Fruit fly (Drosophila melanogaster) whole organism, adult: ENCODE data around the gene Papss.

Source experiments
- CG11617 ChIP-seq: fragments of 200-800 bp; sonication (Bioruptor generic); optimal IDR thresholded peaks from 2 replicates; lab custom pipeline; 2017; ENCODE audit warnings: mild to moderate bottlenecking, missing biosample characterization, missing genetic modification reagents, missing genetic modification characterization
- CG12768 ChIP-seq: fragments of 200-800 bp; sonication (Bioruptor generic); optimal IDR thresholded peaks from 2 replicates; lab custom pipeline; 2017; ENCODE audit warnings: missing biosample characterization, missing genetic modification characterization, mild to moderate bottlenecking, moderate library complexity, missing genetic modification reagents
- CG14711 ChIP-seq: fragments of 200-800 bp; sonication (Bioruptor generic); optimal IDR thresholded peaks from 2 replicates; lab custom pipeline; 2018; ENCODE audit warnings: missing biosample characterization, mild to moderate bottlenecking, missing genetic modification characterization, moderate library complexity
- CG1620 ChIP-seq: fragments of 200-800 bp; sonication (Bioruptor generic); optimal IDR thresholded peaks from 2 replicates; lab custom pipeline; 2016; ENCODE audit warnings: missing biosample characterization, missing genetic modification characterization
- CG33017 ChIP-seq: fragments of 200-800 bp; sonication (Bioruptor generic); optimal IDR thresholded peaks from 2 replicates; lab custom pipeline; 2018; ENCODE audit warnings: missing biosample characterization, mild to moderate bottlenecking, missing genetic modification characterization, moderate library complexity
- CG5204 ChIP-seq: fragments of 200-800 bp; sonication (Bioruptor generic); optimal IDR thresholded peaks from 2 replicates; lab custom pipeline; 2016; ENCODE audit warnings: missing biosample characterization, missing genetic modification characterization
- CG7045 ChIP-seq: fragments of 200-800 bp; sonication (Bioruptor generic); optimal IDR thresholded peaks from 2 replicates; lab custom pipeline; 2017; ENCODE audit warnings: missing biosample characterization, mild to moderate bottlenecking, missing genetic modification characterization
- CG7101 ChIP-seq: fragments of 200-800 bp; sonication (Bioruptor generic); optimal IDR thresholded peaks from 2 replicates; lab custom pipeline; 2018; ENCODE audit warnings: missing biosample characterization, mild to moderate bottlenecking, missing genetic modification characterization, moderate library complexity
- Clk ChIP-seq: fragments of 200-800 bp; sonication (Bioruptor generic); optimal IDR thresholded peaks from 2 replicates; lab custom pipeline; 2017; ENCODE audit warnings: missing biosample characterization, missing genetic modification characterization
- Crg-1 ChIP-seq: fragments of 200-800 bp; sonication (Bioruptor generic); optimal IDR thresholded peaks from 2 replicates; lab custom pipeline; 2016; ENCODE audit warnings: missing biosample characterization, missing genetic modification characterization
- Hr96 ChIP-seq: fragments of 200-800 bp; sonication (Bioruptor generic); optimal IDR thresholded peaks from 2 replicates; lab custom pipeline; 2016; ENCODE audit warnings: missing biosample characterization, missing genetic modification characterization
- Mnt ChIP-seq: fragments of 200-800 bp; sonication (Bioruptor generic); optimal IDR thresholded peaks from 2 replicates; lab custom pipeline; 2016; ENCODE audit warnings: missing biosample characterization, mild to moderate bottlenecking, missing genetic modification characterization
- bab1 ChIP-seq: fragments of 200-800 bp; sonication (Bioruptor generic); optimal IDR thresholded peaks from 3 replicates; lab custom pipeline; 2019; ENCODE audit warnings: missing biosample characterization, mild to moderate bottlenecking, missing genetic modification characterization, moderate library complexity
- cic ChIP-seq: fragments of 200-800 bp; sonication (Bioruptor generic); optimal IDR thresholded peaks from 2 replicates; lab custom pipeline; 2017; ENCODE audit warnings: missing biosample characterization, mild to moderate bottlenecking, missing genetic modification characterization, moderate library complexity
- cnc ChIP-seq, 2 experiments: fragments of >200 bp; optimal IDR thresholded peaks; 2 replicates each; lab custom pipeline; 2017
- kay ChIP-seq: fragments of 200-800 bp; sonication (Bioruptor generic); peaks from one replicate; lab custom pipeline; 2016; ENCODE audit warnings: missing biosample characterization, missing genetic modification characterization, borderline replicate concordance
- ovo ChIP-seq: fragments of 200-800 bp; sonication (Bioruptor generic); optimal IDR thresholded peaks from 2 replicates; lab custom pipeline; 2016; ENCODE audit warnings: missing biosample characterization, missing genetic modification characterization
- pad ChIP-seq: fragments of 200-800 bp; sonication (Bioruptor generic); optimal IDR thresholded peaks from 3 replicates; lab custom pipeline; 2017; ENCODE audit warnings: missing biosample characterization, missing genetic modification characterization, mild to moderate bottlenecking, moderate library complexity, missing genetic modification reagents
- tj ChIP-seq: fragments of 200-800 bp; sonication (Bioruptor generic); optimal IDR thresholded peaks from 3 replicates; lab custom pipeline; 2017; ENCODE audit warnings: missing biosample characterization, mild to moderate bottlenecking, missing genetic modification characterization, moderate library complexity
- toe ChIP-seq: fragments of 200-800 bp; sonication (Bioruptor generic); optimal IDR thresholded peaks from 2 replicates; lab custom pipeline; 2016; ENCODE audit warnings: missing biosample characterization, missing genetic modification characterization

The Papss gene

dm6 chr3L:19845047-19845906 is at the start of gene Papss:
TSS of gene Papss (plus strand) at chr3L:19845293.
- TF ChIP-seq cic (GFP tag; lab: Kevin White, UChicago) (no peak), CG7101 (tag; lab: Kevin White, UChicago) (peak; percentile 32), CG14711 (tag; lab: Kevin White, UChicago) (peak; percentile 37), bab1 (GFP tag; lab: Kevin White, UChicago) (peak; percentile 66), Hr96 (GFP tag; lab: Kevin White, UChicago) (no peak), CG5204 (GFP tag; lab: Kevin White, UChicago) (no peak), CG11617 (peak; percentile 26), CG7045 (no peak), Mnt (GFP tag; lab: Kevin White, UChicago) (peak; percentile 53), tj (GFP tag; lab: Kevin White, UChicago) (no peak), toe (no peak), Clk (GFP tag; lab: Kevin White, UChicago) (no peak), CG33017 (tag; lab: Kevin White, UChicago) (peak; percentile 19)

DNA sequence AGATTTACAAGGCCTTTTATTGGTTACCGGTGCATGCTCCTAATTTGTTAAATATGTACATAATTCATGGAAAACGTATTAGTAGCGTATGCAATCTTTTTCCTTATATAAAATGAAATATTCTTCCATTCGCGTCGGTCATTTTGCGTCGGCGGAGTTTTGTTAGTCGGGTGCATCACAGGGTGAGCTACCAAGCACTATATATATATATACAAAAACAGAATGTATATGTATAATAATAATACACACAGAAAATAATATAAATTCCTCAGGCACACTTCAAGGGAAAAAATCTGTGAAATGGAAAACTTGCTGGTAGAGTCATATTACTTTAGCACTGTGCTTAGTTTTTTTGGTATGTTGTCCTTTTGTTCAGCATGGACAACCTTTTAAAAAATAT is 46.1 kb upstream of the Papss start, which contains the start of gene Ir76a:
TSS of gene Ir76a (plus strand) at position 301 of the 400 bp plus-strand sequence.
- TF ChIP-seq Crg-1 (GFP tag; lab: Kevin White, UChicago) (no peak), CG1620 (no peak), bab1 (GFP tag; lab: Kevin White, UChicago) (no peak), kay (no peak), tj (GFP tag; lab: Kevin White, UChicago) (peak; percentile 25), CG11617 (no peak)

DNA sequence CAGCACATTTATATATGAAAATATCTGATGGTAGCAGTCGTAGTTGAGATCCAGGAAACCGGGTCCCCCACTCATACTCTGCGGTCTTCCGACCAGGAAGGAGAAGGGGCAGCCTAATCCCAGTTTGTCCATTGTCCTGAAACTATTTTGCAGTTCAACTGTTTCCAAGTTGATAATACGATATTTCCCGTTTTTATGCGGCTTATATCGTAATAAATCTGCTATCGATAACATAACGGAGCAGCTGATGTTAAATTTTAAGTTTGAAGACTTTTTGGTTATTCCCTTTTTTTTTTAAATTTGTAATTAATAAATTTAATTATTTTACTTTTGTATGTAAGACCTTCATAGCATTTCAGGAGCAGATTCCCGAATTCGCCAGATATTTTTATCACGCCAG is 44.0 kb upstream of the Papss start, which contains the start of gene CG14102:
TSS of gene CG14102 (minus strand) at position 187 of the 400 bp plus-strand sequence.
- no peak for TF ChIP-seq cnc (optimal IDR thresholded peaks at IDR 0.05; lab: Kevin White, UChicago)
- no peak for TF ChIP-seq toe
- no peak for TF ChIP-seq CG7045
- TF ChIP-seq Hr96 (GFP tag; lab: Kevin White, UChicago) = no peak
- no peak for TF ChIP-seq CG1620
- no peak for TF ChIP-seq CG11617
- TF ChIP-seq ovo (GFP tag; lab: Kevin White, UChicago) = no peak
- TF ChIP-seq Mnt (GFP tag; lab: Kevin White, UChicago) = no peak
- TF ChIP-seq pad (GFP tag; lab: Kevin White, UChicago) = no peak
- no peak for TF ChIP-seq CG7101 (tag; lab: Kevin White, UChicago)
- TF ChIP-seq cic (GFP tag; lab: Kevin White, UChicago) = no peak
- TF ChIP-seq CG12768 = no peak
- no peak for TF ChIP-seq CG14711 (tag; lab: Kevin White, UChicago)
- no peak for TF ChIP-seq CG5204 (GFP tag; lab: Kevin White, UChicago)
- TF ChIP-seq Crg-1 (GFP tag; lab: Kevin White, UChicago) = no peak
- TF ChIP-seq CG33017 (tag; lab: Kevin White, UChicago) = no peak
- no peak for TF ChIP-seq tj (GFP tag; lab: Kevin White, UChicago)

DNA sequence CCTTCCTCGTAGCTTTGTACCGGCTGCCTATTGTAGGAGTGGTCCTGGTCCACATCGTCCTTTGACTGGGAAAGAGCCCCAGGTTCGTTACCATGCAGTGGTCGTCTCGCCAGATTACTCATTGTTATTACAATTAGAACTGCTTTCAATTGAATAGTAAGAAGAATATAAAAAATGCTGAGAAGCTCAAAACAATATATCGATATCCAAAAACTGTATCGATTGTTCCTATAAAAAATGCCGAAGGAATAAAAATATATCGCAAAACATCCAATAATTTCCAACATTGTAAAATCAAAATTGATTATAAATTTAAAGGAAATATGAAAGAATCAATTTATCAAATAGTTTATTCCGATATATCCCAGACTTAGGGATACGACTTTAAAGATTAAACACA is 40.2 kb upstream of the Papss start, which contains the start of the genes TORIP and Ccdc58:
TSS of gene TORIP (minus strand) at position 173 of the 400 bp plus-strand sequence.
TSS of gene Ccdc58 (plus strand) at position 274 of the 400 bp plus-strand sequence.
- TF ChIP-seq CG12768 (no peak), CG5204 (GFP tag; lab: Kevin White, UChicago) (no peak), tj (GFP tag; lab: Kevin White, UChicago) (peak; percentile 75), CG11617 (no peak)

dm6 chr3L:19805895-19806294 is 39.2 kb upstream of the Papss start, which contains the start of gene CG34116:
TSS of gene CG34116 (minus strand) at chr3L:19806036.
- TF ChIP-seq CG1620 = no peak
- no peak for TF ChIP-seq Clk (GFP tag; lab: Kevin White, UChicago)
- no peak for TF ChIP-seq CG11617
- no peak for TF ChIP-seq CG7045
- TF ChIP-seq kay = no peak
- TF ChIP-seq ovo (GFP tag; lab: Kevin White, UChicago) = no peak
- no peak for TF ChIP-seq CG5204 (GFP tag; lab: Kevin White, UChicago)
- no peak for TF ChIP-seq Hr96 (GFP tag; lab: Kevin White, UChicago)
- peak; percentile 24 for TF ChIP-seq bab1 (GFP tag; lab: Kevin White, UChicago)
- TF ChIP-seq Mnt (GFP tag; lab: Kevin White, UChicago) = peak; percentile 18
- TF ChIP-seq CG14711 (tag; lab: Kevin White, UChicago) = no peak
- no peak for TF ChIP-seq CG33017 (tag; lab: Kevin White, UChicago)
- no peak for TF ChIP-seq cic (GFP tag; lab: Kevin White, UChicago)
- no peak for TF ChIP-seq CG12768

- peak; percentile 76 for TF ChIP-seq Mnt (GFP tag; lab: Kevin White, UChicago)
- peak; percentile 8 for TF ChIP-seq cic (GFP tag; lab: Kevin White, UChicago)
- peak; percentile 42 for TF ChIP-seq tj (GFP tag; lab: Kevin White, UChicago)
- TF ChIP-seq Crg-1 (GFP tag; lab: Kevin White, UChicago) = peak; percentile 26
- no peak for TF ChIP-seq pad (GFP tag; lab: Kevin White, UChicago)
- TF ChIP-seq bab1 (GFP tag; lab: Kevin White, UChicago) = peak; percentile 9
- TF ChIP-seq CG11617 = peak; percentile 7
- no peak for TF ChIP-seq CG1620
- no peak for TF ChIP-seq toe
Observed at dm6 chr3L:19807103-19807502, 38.0 kb upstream of the Papss start, which contains the start of the genes CG14104 and Kap-alpha1. TSS of gene CG14104 (minus strand) at chr3L:19807199. TSS of gene Kap-alpha1 (plus strand) at chr3L:19807232.
